Worm (Caenorhabditis elegans): ENCODE measurements around the gene R107.2.
"Not testable (repeated sequence)": the region's sequence is repeated elsewhere in the genome, so short reads cannot be mapped to it uniquely, and the experiment has no call there.

The R107.2 gene

ce11 chrIII:9023601-9024000 lies 22.1 kb downstream of the R107.2 start:
- TF ChIP-seq cog-1 (tag; optimal IDR thresholded peaks at IDR 0.05), result no peak
- no peak for TF ChIP-seq flt-1 (GFP tag; IDR thresholded peaks at IDR 0.05)
- TF ChIP-seq med-1 (GFP tag; optimal IDR thresholded peaks at IDR 0.05; ENCODE audit: insufficient read depth), result no peak
- no peak for TF ChIP-seq ztf-23 (GFP tag; IDR thresholded peaks at IDR 0.05)
- TF ChIP-seq tab-1 (GFP tag; IDR thresholded peaks at IDR 0.05), result no peak
- TF ChIP-seq T22C8.4 (GFP tag; IDR thresholded peaks at IDR 0.05), result no peak
- no peak for TF ChIP-seq ref-1 (GFP tag; conservative IDR thresholded peaks at IDR 0.05)
- TF ChIP-seq ztf-29 (GFP tag; IDR thresholded peaks at IDR 0.05), result no peak
- TF ChIP-seq klf-2 (GFP tag; conservative IDR thresholded peaks at IDR 0.05), result no peak

ce11 chrIII:9022535-9022934 lies 23.2 kb downstream of the R107.2 start, which contains the start of gene F59B2.14:
Gene F59B2.14, minus strand, starts transcription at chrIII:9022635.
- no peak for TF ChIP-seq ztf-23 (GFP tag; IDR thresholded peaks at IDR 0.05)
- TF ChIP-seq T22C8.4 (GFP tag; IDR thresholded peaks at IDR 0.05), result no peak
- no peak for TF ChIP-seq med-1 (GFP tag; optimal IDR thresholded peaks at IDR 0.05; ENCODE audit: insufficient read depth)
- TF ChIP-seq flt-1 (GFP tag; IDR thresholded peaks at IDR 0.05), result no peak
- no peak for TF ChIP-seq tab-1 (GFP tag; IDR thresholded peaks at IDR 0.05)
- no peak for TF ChIP-seq ztf-29 (GFP tag; IDR thresholded peaks at IDR 0.05)
- TF ChIP-seq cog-1 (tag; optimal IDR thresholded peaks at IDR 0.05), result no peak
- no peak for TF ChIP-seq klf-2 (GFP tag; conservative IDR thresholded peaks at IDR 0.05)
- no peak for TF ChIP-seq ref-1 (GFP tag; conservative IDR thresholded peaks at IDR 0.05)

ce11 chrIII:9017181-9017651 lies 28.5 kb downstream of the R107.2 start, which contains the start of gene F59B2.12:
Gene F59B2.12, plus strand, starts transcription at chrIII:9017601.
- TF ChIP-seq flt-1 (GFP tag; IDR thresholded peaks at IDR 0.05), result no peak
- no peak for TF ChIP-seq ztf-29 (GFP tag; IDR thresholded peaks at IDR 0.05)
- no peak for TF ChIP-seq klf-2 (GFP tag; conservative IDR thresholded peaks at IDR 0.05)
- no peak for TF ChIP-seq ztf-23 (GFP tag; IDR thresholded peaks at IDR 0.05)
- no peak for TF ChIP-seq T22C8.4 (GFP tag; IDR thresholded peaks at IDR 0.05)
- TF ChIP-seq cog-1 (tag; optimal IDR thresholded peaks at IDR 0.05), result no peak
- TF ChIP-seq ref-1 (GFP tag; conservative IDR thresholded peaks at IDR 0.05), result no peak
- no peak for TF ChIP-seq tab-1 (GFP tag; IDR thresholded peaks at IDR 0.05)
- TF ChIP-seq med-1 (GFP tag; optimal IDR thresholded peaks at IDR 0.05; ENCODE audit: insufficient read depth), result no peak

- no peak for TF ChIP-seq klf-2 (GFP tag; conservative IDR thresholded peaks at IDR 0.05)
- TF ChIP-seq ztf-23 (GFP tag; IDR thresholded peaks at IDR 0.05), result no peak
- no peak for TF ChIP-seq flt-1 (GFP tag; IDR thresholded peaks at IDR 0.05)
- no peak for TF ChIP-seq cog-1 (tag; optimal IDR thresholded peaks at IDR 0.05)
- no peak for TF ChIP-seq med-1 (GFP tag; optimal IDR thresholded peaks at IDR 0.05; ENCODE audit: insufficient read depth)
Measured at ce11 chrIII:9012309-9012708, 33.4 kb downstream of the R107.2 start, which contains the start of gene F59B2.9. Gene F59B2.9, minus strand, starts transcription at chrIII:9012409.

ce11 chrIII:9010047-9010446 lies 35.7 kb downstream of the R107.2 start, which contains the start of gene F59B2.8:
Gene F59B2.8, minus strand, starts transcription at chrIII:9010197.
- TF ChIP-seq flt-1 (GFP tag; IDR thresholded peaks at IDR 0.05) (0 out of 2 replicates have a peak, but pooled peaks have one; percentile 54), klf-2 (GFP tag; conservative IDR thresholded peaks at IDR 0.05) (no peak), tab-1 (GFP tag; IDR thresholded peaks at IDR 0.05) (no peak), ztf-29 (GFP tag; IDR thresholded peaks at IDR 0.05) (peak; percentile 23; the same call in 1 of the 2 replicates), cog-1 (tag; optimal IDR thresholded peaks at IDR 0.05) (no peak), T22C8.4 (GFP tag; IDR thresholded peaks at IDR 0.05) (no peak), med-1 (GFP tag; optimal IDR thresholded peaks at IDR 0.05; ENCODE audit: insufficient read depth) (no peak), ref-1 (GFP tag; conservative IDR thresholded peaks at IDR 0.05) (no peak), ztf-23 (GFP tag; IDR thresholded peaks at IDR 0.05) (no peak)

ce11 chrIII:9007183-9007582 lies 38.6 kb downstream of the R107.2 start:
- TF ChIP-seq ref-1 (GFP tag; conservative IDR thresholded peaks at IDR 0.05), result no peak
- no peak for TF ChIP-seq flt-1 (GFP tag; IDR thresholded peaks at IDR 0.05)
- TF ChIP-seq cog-1 (tag; optimal IDR thresholded peaks at IDR 0.05), result peak; percentile 20
- TF ChIP-seq med-1 (GFP tag; optimal IDR thresholded peaks at IDR 0.05; ENCODE audit: insufficient read depth), result no peak
- no peak for TF ChIP-seq T22C8.4 (GFP tag; IDR thresholded peaks at IDR 0.05)
- no peak for TF ChIP-seq klf-2 (GFP tag; conservative IDR thresholded peaks at IDR 0.05)
- 0 out of 2 replicates have a peak, but pooled peaks have one; percentile 7 for TF ChIP-seq tab-1 (GFP tag; IDR thresholded peaks at IDR 0.05)
- TF ChIP-seq ztf-29 (GFP tag; IDR thresholded peaks at IDR 0.05), result no peak

- TF ChIP-seq ref-1 (GFP tag; conservative IDR thresholded peaks at IDR 0.05); flt-1 (GFP tag; IDR thresholded peaks at IDR 0.05); T22C8.4 (GFP tag; IDR thresholded peaks at IDR 0.05): not testable (repeated sequence)
Measured at ce11 chrIII:9005905-9006372, 39.8 kb downstream of the R107.2 start, which contains the start of gene rab-6.1. Gene rab-6.1, minus strand, starts transcription at chrIII:9005955.

ce11 chrIII:9004658-9005057 lies 41.1 kb downstream of the R107.2 start:
- TF ChIP-seq ref-1 (GFP tag; conservative IDR thresholded peaks at IDR 0.05) (no peak), tab-1 (GFP tag; IDR thresholded peaks at IDR 0.05) (no peak), ztf-23 (GFP tag; IDR thresholded peaks at IDR 0.05) (no peak), flt-1 (GFP tag; IDR thresholded peaks at IDR 0.05) (no peak), T22C8.4 (GFP tag; IDR thresholded peaks at IDR 0.05) (no peak), klf-2 (GFP tag; conservative IDR thresholded peaks at IDR 0.05) (no peak), med-1 (GFP tag; optimal IDR thresholded peaks at IDR 0.05; ENCODE audit: insufficient read depth) (no peak), ztf-29 (GFP tag; IDR thresholded peaks at IDR 0.05) (no peak), cog-1 (tag; optimal IDR thresholded peaks at IDR 0.05) (no peak)

- TF ChIP-seq T22C8.4 (GFP tag; IDR thresholded peaks at IDR 0.05), result no peak
- no peak for TF ChIP-seq med-1 (GFP tag; optimal IDR thresholded peaks at IDR 0.05; ENCODE audit: insufficient read depth)
- TF ChIP-seq ztf-29 (GFP tag; IDR thresholded peaks at IDR 0.05), result no peak
Measured at ce11 chrIII:9002545-9002944, 43.2 kb downstream of the R107.2 start, which contains the start of the genes F59B2.15 and zif-1. Gene F59B2.15, minus strand, starts transcription at chrIII:9002645. Gene zif-1, plus strand, starts transcription at chrIII:9002779.

ce11 chrIII:9001899-9002298 lies 43.8 kb downstream of the R107.2 start, which contains the start of gene rpn-6.2:
Gene rpn-6.2, minus strand, starts transcription at chrIII:9001999.
- TF ChIP-seq ztf-23 (GFP tag; IDR thresholded peaks at IDR 0.05), result no peak
- no peak for TF ChIP-seq ztf-29 (GFP tag; IDR thresholded peaks at IDR 0.05)
- no peak for TF ChIP-seq ref-1 (GFP tag; conservative IDR thresholded peaks at IDR 0.05)
- TF ChIP-seq T22C8.4 (GFP tag; IDR thresholded peaks at IDR 0.05), result no peak
- TF ChIP-seq tab-1 (GFP tag; IDR thresholded peaks at IDR 0.05), result no peak
- no peak for TF ChIP-seq cog-1 (tag; optimal IDR thresholded peaks at IDR 0.05)
- TF ChIP-seq flt-1 (GFP tag; IDR thresholded peaks at IDR 0.05), result no peak
- no peak for TF ChIP-seq klf-2 (GFP tag; conservative IDR thresholded peaks at IDR 0.05)
- TF ChIP-seq med-1 (GFP tag; optimal IDR thresholded peaks at IDR 0.05; ENCODE audit: insufficient read depth), result no peak

All from whole organism, midembryonic.